Worm (Caenorhabditis elegans): ENCODE measurements around the gene C43F9.7.

- no peak for TF ChIP-seq unc-39 (tag; optimal IDR thresholded peaks at IDR 0.05)
- no peak for TF ChIP-seq lin-15B (tag; optimal IDR thresholded peaks at IDR 0.05)
- TF ChIP-seq fkh-10 (GFP tag; optimal IDR thresholded peaks at IDR 0.05) = no peak
- no peak for TF ChIP-seq nhr-237 (tag; optimal IDR thresholded peaks at IDR 0.05)
- no peak for TF ChIP-seq set-16 (GFP tag; IDR thresholded peaks at IDR 0.05)
- no peak for TF ChIP-seq daf-16 (GFP tag; optimal IDR thresholded peaks at IDR 0.05)
- TF ChIP-seq daf-16 (tag; optimal IDR thresholded peaks at IDR 0.05) = peak; percentile 91
- no peak for TF ChIP-seq lin-38 (GFP tag; IDR thresholded peaks at IDR 0.05)
- no peak for TF ChIP-seq jun-1 (tag; optimal IDR thresholded peaks at IDR 0.05)
Observed at ce11 chrIV:10543361-10543760, 50.1 kb downstream of the C43F9.7 start.
